Fruit fly (Drosophila melanogaster): ENCODE results near the gene CG13692.

Gene CG13692

dm6 chr2L:429680-430484 is 8.3 kb downstream of the CG13692 start (continued):
- TF ChIP-seq CG15601 (tag; optimal IDR thresholded peaks at IDR 0.05): peak; percentile 49
- no peak for TF ChIP-seq ash1 (GFP tag; optimal IDR thresholded peaks at IDR 0.05)
- no peak for TF ChIP-seq CG13123 (GFP tag; optimal IDR thresholded peaks at IDR 0.05)
- TF ChIP-seq dpn (GFP tag; optimal IDR thresholded peaks at IDR 0.05): peak; percentile 23 to 50
- no peak for TF ChIP-seq CG3726 (GFP tag; IDR thresholded peaks at IDR 0.05)
- TF ChIP-seq CG3065 (GFP tag; optimal IDR thresholded peaks at IDR 0.05): no peak
- no peak for TF ChIP-seq stwl (tag; optimal IDR thresholded peaks at IDR 0.05)
- TF ChIP-seq E2f1 (GFP tag; IDR thresholded peaks at IDR 0.05): peak; percentile 21; the same call in 1 of the 2 replicates
- peak; percentile 39 for TF ChIP-seq Meics (GFP tag; optimal IDR thresholded peaks at IDR 0.05)
- no peak for TF ChIP-seq CG42726 (GFP tag; IDR thresholded peaks at IDR 0.05; ENCODE audit: partially characterized antibody)
- peak; percentile 48 for TF ChIP-seq chn (GFP tag; optimal IDR thresholded peaks at IDR 0.05)
- peak; percentile 51 for TF ChIP-seq bcd (GFP tag; optimal IDR thresholded peaks at IDR 0.05)
- peak; percentile 63 for TF ChIP-seq CG11398 (GFP tag; optimal IDR thresholded peaks at IDR 0.05)
- TF ChIP-seq CG31441 (GFP tag; IDR thresholded peaks at IDR 0.05): peak; percentile 55; the same call in 1 of the 2 replicates
- no peak for TF ChIP-seq scrt (GFP tag; optimal IDR thresholded peaks at IDR 0.05)
- no peak for TF ChIP-seq CTCF (GFP tag; optimal IDR thresholded peaks at IDR 0.05)
- TF ChIP-seq eve (GFP tag; optimal IDR thresholded peaks at IDR 0.05): no peak
- peak; percentile 66 for TF ChIP-seq slbo (GFP tag; IDR thresholded peaks at IDR 0.05)
- TF ChIP-seq Atf-2 (GFP tag; optimal IDR thresholded peaks at IDR 0.05): no peak
- no peak for TF ChIP-seq CG34376 (GFP tag; optimal IDR thresholded peaks at IDR 0.05)
- TF ChIP-seq tgo (GFP tag; IDR thresholded peaks at IDR 0.05): peak; percentile 30; the same call in 1 of the 3 replicates
- no peak for TF ChIP-seq odd (GFP tag; optimal IDR thresholded peaks at IDR 0.05)
- TF ChIP-seq crol (GFP tag; IDR thresholded peaks at IDR 0.05): peak; percentile 86
- peak; percentile 62 for TF ChIP-seq CG12391 (tag; optimal IDR thresholded peaks at IDR 0.05)
- peak; percentile 20 for TF ChIP-seq Abd-B (GFP tag; optimal IDR thresholded peaks at IDR 0.05)
- no peak for TF ChIP-seq CG10274 (GFP tag; optimal IDR thresholded peaks at IDR 0.05)
- TF ChIP-seq otp (GFP tag; IDR thresholded peaks at IDR 0.05): no peak; the same call in 2 of the 3 replicates
- no peak for TF ChIP-seq Dll (GFP tag; IDR thresholded peaks at IDR 0.05; ENCODE audit: partially characterized antibody)
- no peak for TF ChIP-seq CG9817 (tag; optimal IDR thresholded peaks at IDR 0.05)
- TF ChIP-seq ttk (GFP tag; IDR thresholded peaks at IDR 0.05): no peak
- peak; percentile 64 for TF ChIP-seq Hsf (GFP tag; optimal IDR thresholded peaks at IDR 0.05)
- TF ChIP-seq CG11723 (GFP tag; optimal IDR thresholded peaks at IDR 0.05): no peak
- no peak for TF ChIP-seq hth (optimal IDR thresholded peaks at IDR 0.05)
- no peak for TF ChIP-seq fd3F (GFP tag; optimal IDR thresholded peaks at IDR 0.05)
- peak; percentile 12 for TF ChIP-seq tio (GFP tag; optimal IDR thresholded peaks at IDR 0.05)
- no peak for TF ChIP-seq prd (optimal IDR thresholded peaks at IDR 0.05)
- peak; percentile 64; the same call in 2 of the 3 replicates for TF ChIP-seq prd (GFP tag; IDR thresholded peaks at IDR 0.05)
- peak; percentile 2 for TF ChIP-seq CG3407 (GFP tag; optimal IDR thresholded peaks at IDR 0.05)
- peak; percentile 73 for TF ChIP-seq CG18262 (tag; optimal IDR thresholded peaks at IDR 0.05)
- 0 out of 3 replicates have a peak, but pooled peaks have one; percentile 23 for TF ChIP-seq Dbx (GFP tag; IDR thresholded peaks at IDR 0.05)
- peak; percentile 48 for TF ChIP-seq phol (tag; optimal IDR thresholded peaks at IDR 0.05)
- TF ChIP-seq B-H1 (GFP tag; IDR thresholded peaks at IDR 0.05): no peak
- TF ChIP-seq CG10462 (GFP tag; optimal IDR thresholded peaks at IDR 0.05): no peak
- peak; percentile 14 for TF ChIP-seq Hr3 (GFP tag; optimal IDR thresholded peaks at IDR 0.05)
- no peak for TF ChIP-seq CG14860 (GFP tag; IDR thresholded peaks at IDR 0.05; ENCODE audit: partially characterized antibody)
- no peak for TF ChIP-seq peb (GFP tag; IDR thresholded peaks at IDR 0.05)
- TF ChIP-seq Pdp1 (GFP tag; optimal IDR thresholded peaks at IDR 0.05): peak; percentile 61 to 64
- no peak for TF ChIP-seq CG8478 (optimal IDR thresholded peaks at IDR 0.05)
- peak; percentile 16 for TF ChIP-seq CG18764 (GFP tag; optimal IDR thresholded peaks at IDR 0.05)
- no peak for TF ChIP-seq CG17568 (GFP tag; optimal IDR thresholded peaks at IDR 0.05)
- peak; percentile 70 for TF ChIP-seq lilli (GFP tag; optimal IDR thresholded peaks at IDR 0.05)

Measured in whole organism, embryonic.